Worm (Caenorhabditis elegans) whole organism, late embryonic: Measurements from ENCODE around the gene ivph-3.

Experiments used
- Y22D7AL.16 ChIP-seq: sonication (generic microtip); optimal IDR thresholded peaks from 2 replicates; lab custom pipeline; 2016; ENCODE audit warnings: missing genetic modification characterization, missing compliant biosample characterization
- ama-1 ChIP-seq: fragments of 150-350 bp; optimal IDR thresholded peaks from 2 replicates; lab custom pipeline; 2014
- ceh-31 ChIP-seq: sonication (generic microtip); optimal IDR thresholded peaks from 2 replicates; lab custom pipeline; 2016; ENCODE audit warnings: missing genetic modification characterization, missing compliant biosample characterization
- madf-2 ChIP-seq: sonication (generic microtip); optimal IDR thresholded peaks from 2 replicates; lab custom pipeline; 2017; ENCODE audit warnings: missing genetic modification characterization, missing compliant biosample characterization
- nhr-11 ChIP-seq: fragments of 150-350 bp; optimal IDR thresholded peaks from 2 replicates; lab custom pipeline; 2014; ENCODE audit warnings: missing biosample characterization, missing genetic modification characterization
- nhr-232 ChIP-seq: sonication (generic microtip); optimal IDR thresholded peaks from 2 replicates; lab custom pipeline; 2016; ENCODE audit warnings: missing genetic modification characterization, missing compliant biosample characterization
- pha-4 ChIP-seq: fragments of 150-350 bp; optimal IDR thresholded peaks from 2 replicates; lab custom pipeline; 2018; ENCODE audit warnings: missing biosample characterization, missing genetic modification reagents, missing genetic modification characterization
- sdc-2 ChIP-seq: sonication (generic microtip); optimal IDR thresholded peaks from 2 replicates; lab custom pipeline; 2016; ENCODE audit warnings: missing genotype, missing genetic modification characterization, missing compliant biosample characterization

DNA sequence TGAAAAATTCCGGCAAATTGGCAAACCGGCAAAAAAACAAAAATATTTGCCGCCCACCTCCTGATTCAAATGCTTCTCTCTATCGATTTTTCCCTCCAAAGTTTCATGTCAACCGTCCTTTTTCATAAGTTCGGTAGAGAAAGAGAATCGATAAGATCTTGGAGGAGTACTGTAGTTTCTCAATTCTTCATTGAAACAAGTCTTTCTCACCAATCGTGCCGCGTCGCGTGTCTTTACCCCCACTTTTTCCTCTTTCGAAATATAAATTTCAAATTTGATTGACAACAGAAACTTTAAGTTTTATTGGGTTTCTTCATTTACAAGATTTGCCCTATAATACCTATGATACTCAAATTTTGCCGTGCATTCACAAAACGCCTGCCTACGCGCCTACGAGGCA is 34.9 kb upstream of the ivph-3 start:
- no peak for TF ChIP-seq ama-1 (lab: Kevin White, UChicago)
- no peak for TF ChIP-seq nhr-11 (tag; lab: Kevin White, UChicago)
- TF ChIP-seq pha-4: no peak
- TF ChIP-seq sdc-2 (tag; lab: Kevin White, UChicago): no peak
- TF ChIP-seq madf-2 (tag; lab: Kevin White, UChicago): no peak
- TF ChIP-seq Y22D7AL.16 (tag; lab: Kevin White, UChicago): no peak
- no peak for TF ChIP-seq ceh-31 (tag; lab: Kevin White, UChicago)
- TF ChIP-seq nhr-232 (tag; lab: Kevin White, UChicago): no peak
